Worm (Caenorhabditis elegans) whole organism, L1 larva: ENCODE measurements around the gene flp-2.

Experiments used
- dpl-1 ChIP-seq, 3 experiments: fragments of 150-350 bp in 2 of 3; sonication (generic microtip) in 1 of 3; optimal IDR thresholded peaks; 2 replicates each; lab custom pipeline; 2014 to 2017; ENCODE audit warnings: missing biosample characterization in 3 of 3, missing genetic modification characterization in 3 of 3, missing genetic modification reagents in 3 of 3
- lin-39 ChIP-seq: fragments of 150-350 bp; optimal IDR thresholded peaks from 2 replicates; lab custom pipeline; 2014; ENCODE audit warnings: missing biosample characterization, missing genetic modification reagents, missing genetic modification characterization
- lir-3 ChIP-seq: sonication (generic microtip); optimal IDR thresholded peaks from 2 replicates; lab custom pipeline; 2016; ENCODE audit warnings: mild to moderate bottlenecking, missing genetic modification characterization, moderate library complexity, missing compliant biosample characterization; ENCODE audit not compliant: poor library complexity
- nhr-77 ChIP-seq: fragments of 150-350 bp; optimal IDR thresholded peaks from 2 replicates; lab custom pipeline; 2014; ENCODE audit warnings: missing biosample characterization, missing genetic modification characterization
- pag-3 ChIP-seq: sonication (generic microtip); optimal IDR thresholded peaks from 2 replicates; lab custom pipeline; 2017; ENCODE audit warnings: missing genetic modification characterization, mild to moderate bottlenecking, missing compliant biosample characterization, antibody characterized with exemption, borderline replicate concordance; ENCODE audit not compliant: insufficient read depth
- pqm-1 ChIP-seq: sonication (generic microtip); optimal IDR thresholded peaks from 3 replicates; lab custom pipeline; 2017; ENCODE audit warnings: missing biosample characterization, missing genetic modification characterization
- skn-1 ChIP-seq: fragments of 150-350 bp; optimal IDR thresholded peaks from 2 replicates; lab custom pipeline; 2014; ENCODE audit warnings: missing biosample characterization, missing genetic modification characterization
- sptf-1 ChIP-seq: fragments of 150-350 bp; optimal IDR thresholded peaks from 2 replicates; lab custom pipeline; 2014; ENCODE audit warnings: missing biosample characterization, missing genetic modification characterization

DNA sequence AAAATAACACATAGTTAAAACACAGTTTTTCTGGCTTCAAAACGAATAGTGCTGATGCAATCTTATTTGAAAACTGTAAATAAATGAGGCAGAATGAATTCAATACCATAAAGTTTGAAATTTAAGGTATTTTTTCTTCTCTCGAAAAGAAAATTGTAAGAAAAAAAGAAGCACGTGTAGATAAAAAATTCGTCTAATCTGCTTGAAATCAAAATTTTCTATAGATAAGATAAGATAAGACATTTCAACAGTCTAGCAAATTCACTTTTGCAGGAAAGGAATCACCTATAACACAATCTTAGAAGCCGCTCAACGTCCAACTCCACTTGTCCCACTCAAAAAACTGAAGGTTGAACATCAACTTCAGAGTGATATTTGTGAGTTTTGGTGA lies 40.6 kb downstream of the flp-2 start:
- TF ChIP-seq lir-3 (tag; lab: Kevin White, UChicago) (no peak), nhr-77 (no peak), sptf-1 (no peak), pag-3 (tag; lab: Kevin White, UChicago) (no peak), lin-39 (tag; lab: Kevin White, UChicago) (no peak), skn-1 (tag; lab: Kevin White, UChicago) (no peak), dpl-1 (GFP tag; optimal IDR thresholded peaks at IDR 0.05; lab: Kevin White, UChicago) (no peak), pqm-1 (tag; lab: Kevin White, UChicago) (no peak)
